Worm (Caenorhabditis elegans) whole organism, mixed stage, embryonic: ENCODE data around the gene M04B2.7.
A peak's percentile ranks its signal among the peaks of the same experiment; 100 is the strongest.

Source experiments
- M03D4.4 ChIP-seq: sonication (generic microtip); optimal IDR thresholded peaks from 2 replicates; lab custom pipeline; 2017; ENCODE audit warnings: mild to moderate bottlenecking, missing genetic modification characterization, missing compliant biosample characterization
- bed-3 ChIP-seq: fragments of 200-800 bp; sonication (Bioruptor generic); optimal IDR thresholded peaks from 3 replicates; lab custom pipeline; 2018; ENCODE audit warnings: mild to moderate bottlenecking, missing genetic modification characterization, moderate library complexity, missing compliant biosample characterization
- blmp-1 ChIP-seq: fragments of 150-350 bp; optimal IDR thresholded peaks from 2 replicates; lab custom pipeline; 2014; ENCODE audit warnings: missing biosample characterization, missing genetic modification characterization
- ceh-39 ChIP-seq: fragments of 150-350 bp; optimal IDR thresholded peaks from 2 replicates; lab custom pipeline; 2014; ENCODE audit warnings: missing biosample characterization, missing genetic modification characterization
- ceh-43 ChIP-seq: fragments of 200-800 bp; sonication (Bioruptor generic); optimal IDR thresholded peaks from 2 replicates; lab custom pipeline; 2018; ENCODE audit warnings: mild to moderate bottlenecking, missing genetic modification characterization, moderate library complexity, missing compliant biosample characterization
- ceh-83 ChIP-seq: fragments of 200-800 bp; sonication (Bioruptor generic); optimal IDR thresholded peaks from 2 replicates; lab custom pipeline; 2018; ENCODE audit warnings: mild to moderate bottlenecking, missing genetic modification characterization, missing compliant biosample characterization
- ces-1 ChIP-seq: fragments of 150-350 bp; optimal IDR thresholded peaks from 2 replicates; lab custom pipeline; 2014; ENCODE audit warnings: missing biosample characterization, missing genetic modification reagents, missing genetic modification characterization
- cnd-1 ChIP-seq: fragments of 200-800 bp; sonication (Bioruptor generic); optimal IDR thresholded peaks from 2 replicates; lab custom pipeline; 2018; ENCODE audit warnings: mild to moderate bottlenecking, missing genetic modification characterization, missing compliant biosample characterization
- elt-1 ChIP-seq: sonication (generic microtip); optimal IDR thresholded peaks from 2 replicates; lab custom pipeline; 2017; ENCODE audit warnings: missing genetic modification characterization, mild to moderate bottlenecking, missing compliant biosample characterization, antibody characterized with exemption, moderate library complexity, borderline replicate concordance; ENCODE audit not compliant: insufficient read depth
- elt-3 ChIP-seq: fragments of 150-350 bp; optimal IDR thresholded peaks from 2 replicates; lab custom pipeline; 2014; ENCODE audit warnings: missing biosample characterization, missing genetic modification characterization
- flh-1 ChIP-seq: fragments of 200-800 bp; sonication (Bioruptor generic); optimal IDR thresholded peaks from 2 replicates; lab custom pipeline; 2018; ENCODE audit warnings: mild to moderate bottlenecking, missing genetic modification characterization, moderate library complexity, missing compliant biosample characterization
- ham-2 ChIP-seq: fragments of 200-800 bp; sonication (Bioruptor generic); optimal IDR thresholded peaks from 2 replicates; lab custom pipeline; 2018; ENCODE audit warnings: mild to moderate bottlenecking, missing genetic modification characterization, missing compliant biosample characterization
- hlh-1 ChIP-seq: fragments of 150-350 bp; optimal IDR thresholded peaks from 2 replicates; lab custom pipeline; 2014; ENCODE audit warnings: missing biosample characterization, missing genetic modification reagents, missing genetic modification characterization
- lin-13 ChIP-seq: fragments of 150-350 bp; optimal IDR thresholded peaks from 2 replicates; lab custom pipeline; 2014; ENCODE audit warnings: missing biosample characterization, missing genetic modification characterization
- lin-32 ChIP-seq: fragments of 200-800 bp; sonication (Bioruptor generic); optimal IDR thresholded peaks from 2 replicates; lab custom pipeline; 2018; ENCODE audit warnings: mild to moderate bottlenecking, missing genetic modification characterization, missing compliant biosample characterization
- lsy-2 ChIP-seq: fragments of 150-350 bp; optimal IDR thresholded peaks from 2 replicates; lab custom pipeline; 2014; ENCODE audit warnings: missing biosample characterization, missing genetic modification characterization
- mab-5 ChIP-seq: fragments of 150-350 bp; optimal IDR thresholded peaks from 2 replicates; lab custom pipeline; 2014; ENCODE audit warnings: missing biosample characterization, missing genetic modification characterization
- mep-1 ChIP-seq: fragments of 150-350 bp; optimal IDR thresholded peaks from 2 replicates; lab custom pipeline; 2017; ENCODE audit warnings: missing biosample characterization, missing genetic modification reagents, missing genetic modification characterization, inconsistent platforms
- mls-2 ChIP-seq: sonication (generic microtip); optimal IDR thresholded peaks from 2 replicates; lab custom pipeline; 2016; ENCODE audit warnings: mild to moderate bottlenecking, missing genetic modification characterization, moderate library complexity, missing compliant biosample characterization
- nhr-12 ChIP-seq: fragments of 150-350 bp; optimal IDR thresholded peaks from 2 replicates; lab custom pipeline; 2014; ENCODE audit warnings: missing biosample characterization, missing genetic modification characterization
- nhr-2 ChIP-seq: fragments of 150-350 bp; optimal IDR thresholded peaks from 2 replicates; lab custom pipeline; 2014; ENCODE audit warnings: missing biosample characterization, missing genetic modification characterization
- nhr-237 ChIP-seq: fragments of 150-350 bp; optimal IDR thresholded peaks from 2 replicates; lab custom pipeline; 2014; ENCODE audit warnings: missing biosample characterization, missing genetic modification characterization
- nhr-28 ChIP-seq: fragments of 150-350 bp; optimal IDR thresholded peaks from 2 replicates; lab custom pipeline; 2014; ENCODE audit warnings: missing biosample characterization, missing genetic modification characterization
- nhr-76 ChIP-seq: sonication (generic microtip); optimal IDR thresholded peaks from 2 replicates; lab custom pipeline; 2017; ENCODE audit warnings: missing biosample characterization, missing genetic modification characterization
- pha-4 ChIP-seq: fragments of 150-350 bp; optimal IDR thresholded peaks from 2 replicates; lab custom pipeline; 2018; ENCODE audit warnings: missing biosample characterization, missing genetic modification reagents, missing genetic modification characterization
- sem-2 ChIP-seq: fragments of 200-800 bp; sonication (Bioruptor generic); optimal IDR thresholded peaks from 2 replicates; lab custom pipeline; 2018; ENCODE audit warnings: mild to moderate bottlenecking, missing genetic modification characterization, missing compliant biosample characterization
- snpc-4 ChIP-seq: fragments of 150-350 bp; optimal IDR thresholded peaks from 2 replicates; lab custom pipeline; 2014; ENCODE audit warnings: missing biosample characterization, missing genetic modification characterization
- sptf-1 ChIP-seq: sonication (generic microtip); optimal IDR thresholded peaks from 2 replicates; lab custom pipeline; 2017; ENCODE audit warnings: mild to moderate bottlenecking, missing genetic modification characterization, moderate library complexity, missing compliant biosample characterization
- tbx-8 ChIP-seq: fragments of 200-800 bp; sonication (Bioruptor generic); optimal IDR thresholded peaks from 2 replicates; lab custom pipeline; 2018; ENCODE audit warnings: mild to moderate bottlenecking, missing genetic modification characterization, moderate library complexity, missing compliant biosample characterization
- unc-120 ChIP-seq: sonication (generic microtip); optimal IDR thresholded peaks from 2 replicates; lab custom pipeline; 2017; ENCODE audit warnings: missing genetic modification characterization, missing compliant biosample characterization; ENCODE audit not compliant: poor library complexity, severe bottlenecking
- unc-39 ChIP-seq: fragments of 150-350 bp; optimal IDR thresholded peaks from 2 replicates; lab custom pipeline; 2014; ENCODE audit warnings: missing biosample characterization, missing genetic modification characterization
- unc-62 ChIP-seq: fragments of 150-350 bp; optimal IDR thresholded peaks from 2 replicates; lab custom pipeline; 2014; ENCODE audit warnings: missing biosample characterization, missing genetic modification reagents, missing genetic modification characterization
- zip-8 ChIP-seq: fragments of 150-350 bp; optimal IDR thresholded peaks from 2 replicates; lab custom pipeline; 2014; ENCODE audit warnings: missing biosample characterization, missing genetic modification characterization
- ztf-11 ChIP-seq: fragments of 150-350 bp; optimal IDR thresholded peaks from 2 replicates; lab custom pipeline; 2014; ENCODE audit warnings: missing biosample characterization, missing genetic modification characterization

Gene M04B2.7

ce11 chrIV:11592820-11593219, 44.2 kb upstream of the M04B2.7 start:
- no peak for TF ChIP-seq lin-13
- peak; percentile 6 for TF ChIP-seq lsy-2 (tag; lab: Kevin White, UChicago)
- TF ChIP-seq cnd-1 (tag; lab: Kevin White, UChicago): no peak
- peak; percentile 10 for TF ChIP-seq ces-1 (GFP tag; lab: Kevin White, UChicago)
- TF ChIP-seq sem-2 (GFP tag; lab: Kevin White, UChicago): no peak
- TF ChIP-seq unc-120 (tag; lab: Kevin White, UChicago): no peak
- no peak for TF ChIP-seq elt-3
- TF ChIP-seq mep-1 (tag; lab: Kevin White, UChicago): peak; percentile 8
- peak; percentile 24 for TF ChIP-seq sptf-1 (tag; lab: Kevin White, UChicago)

DNA sequence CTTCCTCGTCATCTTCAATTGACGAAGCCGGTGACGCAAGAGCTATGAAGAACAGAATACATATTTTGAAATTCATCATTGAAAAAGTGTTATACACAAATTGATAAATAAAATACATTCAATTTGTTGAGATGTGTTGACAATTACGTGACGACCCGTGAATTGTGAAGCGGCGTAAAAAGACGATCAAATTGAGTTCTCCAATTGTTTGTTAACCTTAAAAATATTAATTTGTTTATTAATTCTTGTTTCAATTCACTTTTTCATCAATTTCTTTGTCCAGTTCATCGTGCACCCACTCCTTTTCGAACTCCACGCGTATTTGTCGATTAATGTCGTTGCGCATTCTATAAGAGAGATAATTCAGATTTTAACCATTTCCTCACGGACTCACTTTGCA, 43.6 kb upstream of the M04B2.7 start, which contains the start of gene spe-36:
Gene spe-36 (minus strand): TSS at position 101 of the 400 bp plus-strand sequence.
- no peak for TF ChIP-seq elt-1
- TF ChIP-seq lsy-2 (tag; lab: Kevin White, UChicago): no peak
- no peak for TF ChIP-seq ztf-11 (tag; lab: Kevin White, UChicago)
- no peak for TF ChIP-seq tbx-8 (GFP tag; lab: Kevin White, UChicago)
- TF ChIP-seq nhr-237 (tag; lab: Kevin White, UChicago): no peak

DNA sequence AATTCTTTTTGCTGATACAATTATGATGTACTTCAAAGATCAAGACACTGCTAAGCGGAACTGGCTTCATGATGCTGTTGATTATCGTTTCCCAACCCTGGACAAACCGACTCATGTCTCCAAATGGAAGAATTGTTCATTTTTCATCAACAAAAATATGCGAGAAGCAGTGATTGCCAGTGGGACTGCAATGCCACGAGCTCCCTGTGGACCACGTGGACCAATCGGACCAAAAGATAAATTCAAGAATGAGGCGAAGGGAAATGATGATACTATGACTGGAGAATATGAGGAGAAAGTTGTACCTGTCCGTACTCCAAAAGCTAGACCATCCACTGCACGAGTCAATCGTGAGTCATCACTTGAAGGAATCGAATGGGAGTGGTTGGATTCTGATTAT, 37.9 kb upstream of the M04B2.7 start:
- TF ChIP-seq sem-2 (GFP tag; lab: Kevin White, UChicago) (no peak), nhr-12 (no peak), bed-3 (GFP tag; lab: Kevin White, UChicago) (no peak), sptf-1 (tag; lab: Kevin White, UChicago) (no peak), pha-4 (tag; lab: Kevin White, UChicago) (no peak), mls-2 (tag; lab: Kevin White, UChicago) (no peak), blmp-1 (no peak), nhr-76 (tag; lab: Kevin White, UChicago) (no peak), lin-32 (GFP tag; lab: Kevin White, UChicago) (no peak), unc-120 (tag; lab: Kevin White, UChicago) (no peak), mab-5 (tag; lab: Kevin White, UChicago) (no peak), ces-1 (GFP tag; lab: Kevin White, UChicago) (no peak), ceh-43 (no peak), snpc-4 (tag; lab: Kevin White, UChicago) (no peak), lin-13 (no peak), hlh-1 (no peak), ham-2 (GFP tag; lab: Kevin White, UChicago) (no peak), M03D4.4 (tag; lab: Kevin White, UChicago) (no peak)

- TF ChIP-seq flh-1 (no peak), mls-2 (tag; lab: Kevin White, UChicago) (no peak), ham-2 (GFP tag; lab: Kevin White, UChicago) (peak; percentile 66), unc-62 (GFP tag; lab: Kevin White, UChicago) (no peak), ceh-39 (tag; lab: Kevin White, UChicago) (no peak)
Measured at ce11 chrIV:11584853-11585252, 36.3 kb upstream of the M04B2.7 start.

DNA sequence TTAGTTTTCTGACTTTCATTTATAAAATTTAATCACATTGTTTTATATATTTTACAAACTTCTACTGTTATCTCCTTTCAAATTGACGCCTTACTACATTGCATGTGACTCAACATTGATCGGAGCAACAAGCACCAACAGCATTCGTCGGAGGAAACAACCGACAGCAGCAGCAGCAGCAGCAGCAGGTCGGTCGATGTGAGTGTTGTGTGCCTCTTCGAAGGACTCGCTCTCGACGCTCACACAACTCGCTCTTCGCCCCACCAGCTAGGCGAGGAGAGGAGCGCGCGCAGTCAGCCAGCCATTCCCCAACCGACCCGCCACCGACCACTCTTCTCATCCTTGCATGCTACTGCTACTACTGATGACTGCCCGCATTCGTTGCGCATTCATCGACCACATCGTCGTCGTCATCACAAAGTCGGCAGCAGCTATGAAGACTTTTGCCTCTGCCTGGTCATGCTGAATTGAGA, 35.4 kb upstream of the M04B2.7 start, which contains the start of gene F12F6.1:
Gene F12F6.1 (plus strand): TSS at position 51 of the 473 bp plus-strand sequence.
- TF ChIP-seq cnd-1 (tag; lab: Kevin White, UChicago): peak; percentile 83
- TF ChIP-seq mep-1 (tag; lab: Kevin White, UChicago): peak; percentile 19
- TF ChIP-seq flh-1: no peak
- TF ChIP-seq mab-5 (tag; lab: Kevin White, UChicago): no peak
- no peak for TF ChIP-seq unc-120 (tag; lab: Kevin White, UChicago)
- TF ChIP-seq nhr-76 (tag; lab: Kevin White, UChicago): no peak
- TF ChIP-seq hlh-1: peak; percentile 38
- peak; percentile 72 for TF ChIP-seq ham-2 (GFP tag; lab: Kevin White, UChicago)
- peak; percentile 47 for TF ChIP-seq ztf-11 (tag; lab: Kevin White, UChicago)
- TF ChIP-seq sptf-1 (tag; lab: Kevin White, UChicago): peak; percentile 64
- TF ChIP-seq tbx-8 (GFP tag; lab: Kevin White, UChicago): no peak
- TF ChIP-seq ces-1 (GFP tag; lab: Kevin White, UChicago): no peak
- TF ChIP-seq unc-39 (tag; lab: Kevin White, UChicago): no peak
- no peak for TF ChIP-seq ceh-39 (tag; lab: Kevin White, UChicago)
- TF ChIP-seq elt-1: no peak
- peak; percentile 38 for TF ChIP-seq ceh-83 (GFP tag; lab: Kevin White, UChicago)
- peak; percentile 3 for TF ChIP-seq mls-2 (tag; lab: Kevin White, UChicago)
- TF ChIP-seq nhr-2 (tag; lab: Kevin White, UChicago): no peak
- TF ChIP-seq M03D4.4 (tag; lab: Kevin White, UChicago): peak; percentile 68
- TF ChIP-seq nhr-12: no peak
- TF ChIP-seq lsy-2 (tag; lab: Kevin White, UChicago): no peak
- TF ChIP-seq lin-13: peak; percentile 17
- no peak for TF ChIP-seq lin-32 (GFP tag; lab: Kevin White, UChicago)
- TF ChIP-seq ceh-43: no peak
- no peak for TF ChIP-seq sem-2 (GFP tag; lab: Kevin White, UChicago)
- TF ChIP-seq elt-3: no peak
- TF ChIP-seq zip-8 (tag; lab: Kevin White, UChicago): no peak
- TF ChIP-seq nhr-28 (tag; lab: Kevin White, UChicago): no peak
